Comparison of ENCODE assay signal across 1 fruit fly cellular context in the genomic region with DNA sequence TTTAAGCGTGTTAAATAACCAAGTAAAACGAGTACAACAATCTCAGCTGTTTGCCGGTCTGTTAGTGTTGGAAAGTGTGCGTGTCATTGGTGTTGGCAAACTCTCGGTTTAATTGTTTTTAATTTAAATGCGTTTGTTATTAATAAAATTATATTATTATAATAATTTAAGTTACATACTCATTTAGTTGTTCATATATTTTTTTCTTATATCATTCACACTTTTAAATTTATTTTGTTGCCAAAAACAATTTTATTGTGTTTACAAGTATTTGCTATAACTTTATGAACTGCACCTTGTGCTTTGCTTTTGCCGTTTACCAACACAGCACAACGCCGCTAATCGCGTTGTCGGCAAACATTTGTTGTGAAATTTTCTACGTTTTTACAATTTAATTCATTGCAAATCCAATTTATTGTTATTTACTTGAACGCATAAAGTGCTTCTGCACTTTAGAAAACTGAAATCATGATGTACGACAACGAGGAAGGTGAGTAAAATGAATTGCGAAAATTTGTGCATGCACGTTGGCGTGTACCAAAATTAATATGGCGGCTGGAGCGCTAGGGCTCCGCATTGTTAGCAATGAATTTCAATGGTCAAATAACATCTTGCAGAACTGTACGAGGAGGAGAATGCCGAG.
TF ChIP-seq lines count a peak whose summit lies in the region.

TSS of gene 140up (minus strand) at position 70 of the 643 bp plus-strand sequence.
TSS of gene Polr2B (plus strand) at position 313 of the 643 bp plus-strand sequence.

TF ChIP-seq in whole organism, embryonic, 481 proteins besides CTCF, POLR2A, EP300 and RAD21 (continued from another document):
- TF ChIP-seq Vsx1 (GFP tag; optimal IDR thresholded peaks at IDR 0.05; lab: Kevin White, UChicago), result no peak
- TF ChIP-seq CG10366 (GFP tag; IDR thresholded peaks at IDR 0.05; lab: Robert Waterston, UW), result peak; percentile 91
- TF ChIP-seq croc (GFP tag; conservative IDR thresholded peaks at IDR 0.05; lab: Robert Waterston, UW), result peak; percentile 86
- TF ChIP-seq CG13296 (GFP tag; optimal IDR thresholded peaks at IDR 0.05; lab: Kevin White, UChicago), result peak; percentile 89
- peak; percentile 70 for TF ChIP-seq CG8765 (GFP tag; IDR thresholded peaks at IDR 0.05; lab: Robert Waterston, UW)
- TF ChIP-seq rib (GFP tag; IDR thresholded peaks at IDR 0.05; lab: Robert Waterston, UW), result peak; percentile 92
- TF ChIP-seq h (optimal IDR thresholded peaks at IDR 0.05; lab: Kevin White, UChicago), result no peak
- peak; percentile 85 for TF ChIP-seq D19A (tag; optimal IDR thresholded peaks at IDR 0.05; lab: Kevin White, UChicago)
- TF ChIP-seq tll (GFP tag; optimal IDR thresholded peaks at IDR 0.05; lab: Kevin White, UChicago), result no peak
- no peak for TF ChIP-seq Tbp (GFP tag; optimal IDR thresholded peaks at IDR 0.05; lab: Kevin White, UChicago)
- TF ChIP-seq Gug (GFP tag; IDR thresholded peaks at IDR 0.05; lab: Robert Waterston, UW), result peak; percentile 90
- TF ChIP-seq CG7928 (GFP tag; optimal IDR thresholded peaks at IDR 0.05; lab: Kevin White, UChicago), result peak; percentile 66
- TF ChIP-seq crol (GFP tag; IDR thresholded peaks at IDR 0.05; lab: Robert Waterston, UW), result peak; percentile 64
- peak; percentile 93 for TF ChIP-seq sug (tag; optimal IDR thresholded peaks at IDR 0.05; lab: Kevin White, UChicago)
- TF ChIP-seq emc (GFP tag; optimal IDR thresholded peaks at IDR 0.05; lab: Kevin White, UChicago), result peak; percentile 41
- peak; percentile 91 for TF ChIP-seq stwl (tag; optimal IDR thresholded peaks at IDR 0.05; lab: Kevin White, UChicago)
- TF ChIP-seq Oli (tag; optimal IDR thresholded peaks at IDR 0.05; lab: Kevin White, UChicago), result peak; percentile 92
- TF ChIP-seq CG30403 (GFP tag; optimal IDR thresholded peaks at IDR 0.05; lab: Kevin White, UChicago), result peak; percentile 97
- TF ChIP-seq abd-A (tag; optimal IDR thresholded peaks at IDR 0.05; lab: Kevin White, UChicago), result no peak
- no peak for TF ChIP-seq Hr39 (optimal IDR thresholded peaks at IDR 0.05; lab: Kevin White, UChicago)
- TF ChIP-seq CG4730 (GFP tag; IDR thresholded peaks at IDR 0.05; lab: Robert Waterston, UW), result peak; percentile 88
- TF ChIP-seq CG4820 (GFP tag; optimal IDR thresholded peaks at IDR 0.05; lab: Kevin White, UChicago), result peak; percentile 91
